Worm (Caenorhabditis elegans) whole organism, L4 larva: ENCODE measurements around the gene F10D2.16.

Source experiments
- F49E8.2 ChIP-seq: sonication (generic microtip); optimal IDR thresholded peaks from 2 replicates; lab custom pipeline; 2016; ENCODE audit warnings: missing compliant biosample characterization, mild to moderate bottlenecking, missing genetic modification characterization, borderline replicate concordance
- Y105C5A.15 ChIP-seq: fragments of 200-800 bp; sonication (Bioruptor generic); IDR thresholded peaks from 2 replicates; pipeline ENCODE4 v1.3.6; 2022; ENCODE audit warnings: missing genetic modification characterization, missing compliant biosample characterization
- Y75B8A.6 ChIP-seq: fragments of 200-800 bp; sonication (Bioruptor generic); IDR thresholded peaks from 2 replicates; pipeline ENCODE4 v1.3.6; 2022; ENCODE audit warnings: missing genetic modification reagents, missing genetic modification characterization, missing compliant biosample characterization
- ama-1 ChIP-seq: fragments of 150-350 bp; optimal IDR thresholded peaks from 2 replicates; lab custom pipeline; 2014; ENCODE audit warnings: inconsistent platforms, mixed read lengths
- arid-1 ChIP-seq: fragments of 200-800 bp; sonication (Bioruptor generic); conservative IDR thresholded peaks from 2 replicates; pipeline ENCODE4 v1.3.6; 2022; ENCODE audit warnings: missing genetic modification reagents, missing genetic modification characterization, missing compliant biosample characterization
- attf-4 ChIP-seq: sonication (generic microtip); optimal IDR thresholded peaks from 3 replicates; lab custom pipeline; 2017; ENCODE audit warnings: missing biosample characterization, missing genetic modification characterization
- ceh-20 ChIP-seq: fragments of 200-800 bp; sonication (Bioruptor generic); IDR thresholded peaks from 2 replicates; pipeline ENCODE4 v1.3.6; 2022; ENCODE audit warnings: missing genetic modification reagents, missing genetic modification characterization, missing compliant biosample characterization
- ceh-44 ChIP-seq: fragments of 200-800 bp; sonication (Bioruptor generic); IDR thresholded peaks from 2 replicates; pipeline ENCODE4 v1.3.6; 2022; ENCODE audit warnings: missing genetic modification reagents, missing genetic modification characterization, missing compliant biosample characterization
- ceh-82 ChIP-seq: sonication (generic microtip); optimal IDR thresholded peaks from 2 replicates; lab custom pipeline; 2017; ENCODE audit warnings: missing biosample characterization, missing genetic modification characterization
- ctbp-1 ChIP-seq: fragments of 200-800 bp; sonication (Bioruptor generic); IDR thresholded peaks from 2 replicates; pipeline ENCODE4 v1.3.6; 2022; ENCODE audit warnings: missing genetic modification reagents, missing genetic modification characterization, missing compliant biosample characterization
- daf-16 ChIP-seq, 3 experiments: sonication (generic microtip); optimal IDR thresholded peaks; 2 replicates each; lab custom pipeline; 2016 to 2017; ENCODE audit warnings: missing genetic modification characterization in 3 of 3, missing genetic modification reagents in 3 of 3, mild to moderate bottlenecking in 2 of 3, missing compliant biosample characterization in 2 of 3, missing biosample characterization in 1 of 3, moderate library complexity in 1 of 3
- dmd-6 ChIP-seq: fragments of 200-800 bp; sonication (Bioruptor generic); IDR thresholded peaks from 2 replicates; pipeline ENCODE4 v1.3.6; 2022; ENCODE audit warnings: missing genetic modification reagents, missing genetic modification characterization, missing compliant biosample characterization
- dmd-9 ChIP-seq: fragments of 200-800 bp; sonication (Bioruptor generic); IDR thresholded peaks from 2 replicates; pipeline ENCODE4 v1.3.6; 2022; ENCODE audit warnings: missing genetic modification reagents, missing genetic modification characterization, missing compliant biosample characterization
- egl-43 ChIP-seq: fragments of 200-800 bp; sonication (Bioruptor generic); IDR thresholded peaks from 2 replicates; pipeline ENCODE4 v1.3.6; 2022; ENCODE audit warnings: missing genetic modification reagents, missing genetic modification characterization, missing compliant biosample characterization
- hif-1 ChIP-seq, 2 experiments: sonication (generic microtip); optimal IDR thresholded peaks; 2 replicates each; lab custom pipeline; 2016 to 2017; ENCODE audit warnings: missing compliant biosample characterization in 2 of 2, missing genetic modification characterization in 2 of 2, missing genetic modification reagents in 2 of 2, missing genotype in 2 of 2, mild to moderate bottlenecking in 1 of 2
- hlh-11 ChIP-seq: fragments of 200-800 bp; sonication (Bioruptor generic); optimal IDR thresholded peaks from 2 replicates; lab custom pipeline; 2018; ENCODE audit warnings: mild to moderate bottlenecking, missing genetic modification characterization, missing compliant biosample characterization
- hlh-30 ChIP-seq: sonication (generic microtip); optimal IDR thresholded peaks from 2 replicates; lab custom pipeline; 2017; ENCODE audit warnings: antibody characterized with exemption, mild to moderate bottlenecking, missing genetic modification characterization, missing compliant biosample characterization; ENCODE audit not compliant: insufficient read depth
- jun-1 ChIP-seq: fragments of 150-350 bp; optimal IDR thresholded peaks from 2 replicates; lab custom pipeline; 2014; ENCODE audit warnings: missing biosample characterization, missing genetic modification reagents, missing genetic modification characterization
- lin-15B ChIP-seq: fragments of 150-350 bp; sonication (generic microtip); optimal IDR thresholded peaks from 3 replicates; lab custom pipeline; 2014; ENCODE audit warnings: missing biosample characterization, missing genetic modification characterization
- lsy-2 ChIP-seq, 2 experiments: fragments of 150-350 bp in 1 of 2; sonication (generic microtip) in 1 of 2; optimal IDR thresholded peaks; 2 replicates each; lab custom pipeline; 2014 to 2017; ENCODE audit warnings: missing biosample characterization in 2 of 2, missing genetic modification characterization in 2 of 2
- madf-9 ChIP-seq: fragments of 200-800 bp; sonication (Bioruptor generic); conservative IDR thresholded peaks from 2 replicates; pipeline ENCODE4 v1.3.6; 2022; ENCODE audit warnings: missing genetic modification reagents, missing genetic modification characterization, missing compliant biosample characterization
- mdl-1 ChIP-seq, 2 experiments: fragments of 150-350 bp in 1 of 2; sonication (generic microtip) in 1 of 2; optimal IDR thresholded peaks; 2 replicates each; lab custom pipeline; 2014 to 2017; ENCODE audit warnings: missing biosample characterization in 2 of 2, missing genetic modification characterization in 2 of 2
- mes-2 ChIP-seq: sonication (generic microtip); optimal IDR thresholded peaks from 2 replicates; lab custom pipeline; 2016; ENCODE audit warnings: missing genotype, mild to moderate bottlenecking, missing genetic modification characterization, missing compliant biosample characterization; ENCODE audit not compliant: poor library complexity, severe bottlenecking
- mxl-2 ChIP-seq: fragments of 200-800 bp; sonication (Bioruptor generic); conservative IDR thresholded peaks from 2 replicates; pipeline ENCODE4 v1.3.6; 2022; ENCODE audit warnings: missing genetic modification reagents, missing genetic modification characterization, missing compliant biosample characterization
- nhr-102 ChIP-seq: sonication (generic microtip); optimal IDR thresholded peaks from 2 replicates; lab custom pipeline; 2016; ENCODE audit warnings: mild to moderate bottlenecking, missing genetic modification characterization, moderate library complexity, missing compliant biosample characterization
- nhr-111 ChIP-seq: fragments of 200-800 bp; sonication (Bioruptor generic); optimal IDR thresholded peaks from 2 replicates; lab custom pipeline; 2018; ENCODE audit warnings: mild to moderate bottlenecking, missing genetic modification characterization, missing compliant biosample characterization
- nhr-25 ChIP-seq: sonication (generic microtip); optimal IDR thresholded peaks from 2 replicates; lab custom pipeline; 2017; ENCODE audit warnings: missing genetic modification characterization, mild to moderate bottlenecking, missing compliant biosample characterization, antibody characterized with exemption, moderate library complexity, borderline replicate concordance; ENCODE audit not compliant: insufficient read depth
- nhr-28 ChIP-seq: fragments of 150-350 bp; optimal IDR thresholded peaks from 2 replicates; lab custom pipeline; 2014; ENCODE audit warnings: missing biosample characterization, missing genetic modification characterization
- nhr-48 ChIP-seq: sonication (generic microtip); optimal IDR thresholded peaks from 2 replicates; lab custom pipeline; 2016; ENCODE audit warnings: mild to moderate bottlenecking, missing genetic modification characterization, missing compliant biosample characterization
- nhr-6 ChIP-seq: fragments of 150-350 bp; optimal IDR thresholded peaks from 2 replicates; lab custom pipeline; 2014; ENCODE audit warnings: missing biosample characterization, missing genetic modification characterization
- nhr-77 ChIP-seq: fragments of 150-350 bp; optimal IDR thresholded peaks from 2 replicates; lab custom pipeline; 2014; ENCODE audit warnings: missing biosample characterization, missing genetic modification characterization
- php-3 ChIP-seq: fragments of 200-800 bp; sonication (Bioruptor generic); IDR thresholded peaks from 2 replicates; pipeline ENCODE4 v1.3.6; 2022; ENCODE audit warnings: missing genetic modification reagents, missing genetic modification characterization, missing compliant biosample characterization
- saeg-2 ChIP-seq: fragments of 200-800 bp; sonication (Bioruptor generic); IDR thresholded peaks from 2 replicates; pipeline ENCODE4 v1.3.6; 2022; ENCODE audit warnings: missing genetic modification reagents, missing genetic modification characterization, missing compliant biosample characterization
- snpc-4 ChIP-seq: fragments of 150-350 bp; optimal IDR thresholded peaks from 2 replicates; lab custom pipeline; 2014; ENCODE audit warnings: missing biosample characterization, missing genetic modification characterization
- spr-3 ChIP-seq: fragments of 200-800 bp; sonication (Bioruptor generic); optimal IDR thresholded peaks from 2 replicates; lab custom pipeline; 2018; ENCODE audit warnings: mild to moderate bottlenecking, missing genetic modification characterization, missing compliant biosample characterization
- tra-1 ChIP-seq: fragments of 200-800 bp; sonication (Bioruptor generic); IDR thresholded peaks from 2 replicates; pipeline ENCODE4 v1.3.6; 2022; ENCODE audit warnings: missing genetic modification reagents, missing genetic modification characterization, missing compliant biosample characterization
- unc-39 ChIP-seq: sonication (generic microtip); optimal IDR thresholded peaks from 2 replicates; lab custom pipeline; 2017; ENCODE audit warnings: missing biosample characterization, missing genetic modification characterization
- unc-62 ChIP-seq, 3 experiments: fragments of 150-350 bp in 1 of 3; sonication (generic microtip); optimal IDR thresholded peaks in 2 of 3; peaks in 1 of 3; 1 replicate in 1 of 3; 2 replicates in 2 of 3; lab custom pipeline; 2014 to 2017; ENCODE audit warnings: missing biosample characterization in 3 of 3, missing genetic modification characterization in 3 of 3, missing genetic modification reagents in 3 of 3, missing genotype in 1 of 3
- vab-7 ChIP-seq: fragments of 200-800 bp; sonication (Bioruptor generic); IDR thresholded peaks from 2 replicates; pipeline ENCODE4 v1.3.6; 2022; ENCODE audit warnings: missing genetic modification reagents, missing genetic modification characterization, missing compliant biosample characterization
- zfp-2 ChIP-seq: sonication (generic microtip); optimal IDR thresholded peaks from 2 replicates; lab custom pipeline; 2016; ENCODE audit warnings: mild to moderate bottlenecking, missing genetic modification characterization, missing compliant biosample characterization
- ztf-11 ChIP-seq: fragments of 150-350 bp; optimal IDR thresholded peaks from 2 replicates; lab custom pipeline; 2014; ENCODE audit warnings: missing biosample characterization, missing genetic modification characterization

F10D2.16 gene

ce11 chrV:7159391-7159790 lies 25.3 kb downstream of the F10D2.16 start, which contains the start of gene str-204:
str-204 (plus strand) TSS chrV:7159691.
- TF ChIP-seq attf-4 (tag; lab: Kevin White, UChicago) (no peak), nhr-25 (no peak), ceh-20 (GFP tag; lab: Robert Waterston, UW) (no peak), mxl-2 (GFP tag; lab: Robert Waterston, UW) (no peak)

ce11 chrV:7163477-7164114 lies 29.5 kb downstream of the F10D2.16 start, which contains the start of gene ugt-41:
ugt-41 (minus strand) TSS chrV:7163595.
- TF ChIP-seq daf-16 (GFP tag; optimal IDR thresholded peaks at IDR 0.05; lab: Kevin White, UChicago) (no peak), daf-16 (tag; optimal IDR thresholded peaks at IDR 0.05; lab: Kevin White, UChicago) (peak; percentile 96), nhr-48 (tag; lab: Kevin White, UChicago) (peak; percentile 28), ceh-82 (tag; lab: Kevin White, UChicago) (no peak), lin-15B (tag; lab: Kevin White, UChicago) (no peak), nhr-102 (tag; lab: Kevin White, UChicago) (peak; percentile 90), nhr-111 (GFP tag; lab: Kevin White, UChicago) (no peak), ctbp-1 (GFP tag; lab: Robert Waterston, UW) (no peak), hlh-11 (peak; percentile 66), mdl-1 (tag; optimal IDR thresholded peaks at IDR 0.05; lab: Kevin White, UChicago) (peak in 1 of 2 experiments; percentile 6), hlh-30 (no peak), egl-43 (GFP tag; lab: Robert Waterston, UW) (no peak), F49E8.2 (tag; lab: Kevin White, UChicago) (no peak), madf-9 (GFP tag; lab: Robert Waterston, UW) (no peak), mes-2 (no peak), dmd-6 (GFP tag; lab: Robert Waterston, UW) (peak; percentile 81), nhr-28 (tag; lab: Kevin White, UChicago) (peak; percentile 92), Y75B8A.6 (GFP tag; lab: Robert Waterston, UW) (no peak), ztf-11 (no peak), tra-1 (GFP tag; lab: Robert Waterston, UW) (0 out of 2 replicates have a peak, but pooled peaks have one; percentile 57), vab-7 (GFP tag; lab: Robert Waterston, UW) (no peak), unc-39 (tag; lab: Kevin White, UChicago) (no peak), php-3 (peak; percentile 92), ceh-20 (GFP tag; lab: Robert Waterston, UW) (peak; percentile 65; the same call in 1 of the 2 replicates), mxl-2 (GFP tag; lab: Robert Waterston, UW) (peak; percentile 60; the same call in 1 of the 2 replicates), ama-1 (lab: Kevin White, UChicago) (no peak), dmd-9 (GFP tag; lab: Robert Waterston, UW) (no peak), nhr-6 (tag; lab: Kevin White, UChicago) (no peak), unc-62 (GFP tag; optimal IDR thresholded peaks at IDR 0.05 in 1 of 2; lab: Kevin White, UChicago) (peak in 1 of 2 experiments; percentile 51), unc-62 (tag; optimal IDR thresholded peaks at IDR 0.05; lab: Kevin White, UChicago) (no peak), arid-1 (GFP tag; lab: Robert Waterston, UW) (no peak), lsy-2 (tag; optimal IDR thresholded peaks at IDR 0.05; lab: Kevin White, UChicago) (no peak), hif-1 (tag; optimal IDR thresholded peaks at IDR 0.05; lab: Kevin White, UChicago) (peak in 1 of 2 experiments; percentile 53), ceh-44 (no peak), jun-1 (tag; lab: Kevin White, UChicago) (no peak)

- TF ChIP-seq saeg-2 (GFP tag; lab: Robert Waterston, UW) (no peak), snpc-4 (tag; lab: Kevin White, UChicago) (no peak), ztf-11 (no peak), tra-1 (GFP tag; lab: Robert Waterston, UW) (no peak), nhr-77 (no peak), lin-15B (tag; lab: Kevin White, UChicago) (no peak), zfp-2 (tag; lab: Kevin White, UChicago) (no peak), hlh-30 (no peak), Y105C5A.15 (no peak), spr-3 (GFP tag; lab: Kevin White, UChicago) (no peak)
Measured at ce11 chrV:7164210-7164609, 30.1 kb downstream of the F10D2.16 start, which contains the start of gene srh-83. srh-83 (plus strand) TSS chrV:7164510.
